Worm (Caenorhabditis elegans) whole organism, L3 larva: ENCODE measurements around the gene ZK380.4.

Source experiments
- nhr-11 ChIP-seq: fragments of 150-350 bp; optimal IDR thresholded peaks from 2 replicates; lab custom pipeline; 2014; ENCODE audit warnings: missing biosample characterization, missing genetic modification characterization
- nhr-12 ChIP-seq: fragments of 150-350 bp; optimal IDR thresholded peaks from 2 replicates; lab custom pipeline; 2014; ENCODE audit warnings: missing biosample characterization, missing genetic modification characterization

ce11 chrX:1668748-1669147 is 17.0 kb upstream of the ZK380.4 start, which contains the start of gene R09H3.3:
- TF ChIP-seq nhr-11 (tag; lab: Kevin White, UChicago) = no peak
- no peak for TF ChIP-seq nhr-12
